Worm (Caenorhabditis elegans) whole organism, L1 larva: ENCODE data around the gene oatr-1.

Source experiments
- ces-1 ChIP-seq: fragments of 150-350 bp; optimal IDR thresholded peaks from 2 replicates; lab custom pipeline; 2014; ENCODE audit warnings: missing biosample characterization, missing genetic modification reagents, missing genetic modification characterization
- fkh-10 ChIP-seq: sonication (generic microtip); optimal IDR thresholded peaks from 2 replicates; lab custom pipeline; 2017; ENCODE audit warnings: missing biosample characterization, missing genetic modification reagents, missing genetic modification characterization
- hlh-17 ChIP-seq: fragments of 200-800 bp; sonication (Bioruptor generic); optimal IDR thresholded peaks from 2 replicates; lab custom pipeline; 2018; ENCODE audit warnings: missing genetic modification characterization, mild to moderate bottlenecking, missing compliant biosample characterization, moderate library complexity, borderline replicate concordance
- lin-13 ChIP-seq: fragments of 150-350 bp; optimal IDR thresholded peaks from 2 replicates; lab custom pipeline; 2014; ENCODE audit warnings: missing biosample characterization, missing genetic modification reagents, missing genetic modification characterization
- nhr-11 ChIP-seq: fragments of 150-350 bp; optimal IDR thresholded peaks from 2 replicates; lab custom pipeline; 2014; ENCODE audit warnings: missing biosample characterization, missing genetic modification characterization
- nhr-90 ChIP-seq: sonication (generic microtip); optimal IDR thresholded peaks from 2 replicates; lab custom pipeline; 2016; ENCODE audit warnings: mild to moderate bottlenecking, missing genetic modification characterization, missing compliant biosample characterization; ENCODE audit not compliant: poor library complexity
- skn-1 ChIP-seq: fragments of 150-350 bp; optimal IDR thresholded peaks from 2 replicates; lab custom pipeline; 2014; ENCODE audit warnings: missing biosample characterization, missing genetic modification characterization
- snpc-4 ChIP-seq: fragments of 150-350 bp; optimal IDR thresholded peaks from 2 replicates; lab custom pipeline; 2014; ENCODE audit warnings: missing biosample characterization, missing genetic modification characterization

ce11 chrIII:6358704-6359103, 37.3 kb downstream of the oatr-1 start:
- TF ChIP-seq ces-1 (GFP tag; lab: Kevin White, UChicago): no peak
- TF ChIP-seq nhr-90 (tag; lab: Kevin White, UChicago): no peak
- no peak for TF ChIP-seq lin-13
- no peak for TF ChIP-seq fkh-10 (GFP tag; lab: Kevin White, UChicago)
- TF ChIP-seq skn-1 (tag; lab: Kevin White, UChicago): no peak
- TF ChIP-seq snpc-4: no peak
- TF ChIP-seq nhr-11 (tag; lab: Kevin White, UChicago): no peak
- TF ChIP-seq hlh-17 (GFP tag; lab: Kevin White, UChicago): no peak
